Worm (Caenorhabditis elegans): ENCODE data around the gene F21H7.2.

DNA sequence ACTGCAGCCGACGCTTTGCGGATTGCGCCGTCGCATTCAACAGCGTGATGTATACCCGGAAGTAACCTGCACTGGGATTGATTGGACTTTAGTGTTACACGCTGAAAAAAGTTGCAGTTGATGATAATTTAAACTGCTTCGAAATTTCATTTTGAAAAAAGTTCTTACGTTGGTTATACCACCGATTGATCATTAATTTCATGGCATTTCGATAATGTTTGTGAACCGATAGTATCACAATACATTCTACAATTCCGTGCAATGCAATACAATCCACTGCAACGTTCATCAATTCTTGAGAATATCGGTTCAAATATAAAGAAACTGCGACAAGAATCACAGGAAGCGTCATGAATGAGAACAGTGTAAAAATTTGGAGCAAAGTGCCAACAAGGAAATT is 5.3 kb upstream of the F21H7.2 start, which contains the start of gene F21H7.3:
- TF ChIP-seq dao-5 (tag; optimal IDR thresholded peaks at IDR 0.05) (no peak), him-1 (tag; optimal IDR thresholded peaks at IDR 0.05) (no peak), W03F9.2 (tag; optimal IDR thresholded peaks at IDR 0.05) (no peak)
